Worm (Caenorhabditis elegans): ENCODE results near the gene sft-4.

DNA sequence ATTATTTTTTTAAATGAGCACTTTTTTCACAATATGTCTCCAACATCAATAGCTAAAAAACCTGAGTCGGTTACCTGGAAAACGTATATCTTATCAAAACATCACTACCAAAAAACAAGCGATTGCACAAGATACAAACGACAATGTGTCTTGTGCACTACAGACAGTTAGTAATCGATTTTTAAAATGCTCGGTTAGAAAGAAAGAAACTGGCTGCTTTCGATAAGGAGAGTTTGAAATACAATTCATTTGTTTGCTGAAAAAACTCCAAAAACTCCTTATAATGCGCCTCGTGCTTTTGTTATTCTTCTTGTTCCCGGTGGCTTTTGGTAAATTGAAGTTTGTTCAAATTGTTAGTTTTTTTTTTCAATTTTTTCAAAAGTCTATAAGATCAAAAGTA, 48.7 kb upstream of the sft-4 start, which contains the start of gene acp-5:
- TF ChIP-seq cog-1 (tag; optimal IDR thresholded peaks at IDR 0.05) (no peak), flt-1 (GFP tag; IDR thresholded peaks at IDR 0.05) (no peak), ref-1 (GFP tag; conservative IDR thresholded peaks at IDR 0.05) (no peak), med-1 (GFP tag; optimal IDR thresholded peaks at IDR 0.05; ENCODE audit: insufficient read depth) (no peak), ztf-23 (GFP tag; IDR thresholded peaks at IDR 0.05) (no peak)
